Worm (Caenorhabditis elegans) whole organism, early embryonic: Measurements from ENCODE around the gene mspn-1.

Experiments used
- B0310.2 ChIP-seq: sonication (generic microtip); optimal IDR thresholded peaks from 2 replicates; lab custom pipeline; 2016; ENCODE audit warnings: mild to moderate bottlenecking, missing genetic modification characterization, missing compliant biosample characterization
- F13C5.2 ChIP-seq: sonication (generic microtip); optimal IDR thresholded peaks from 2 replicates; lab custom pipeline; 2017; ENCODE audit warnings: mild to moderate bottlenecking, missing genetic modification characterization, inconsistent platforms, missing compliant biosample characterization
- aly-1 ChIP-seq: sonication (generic microtip); optimal IDR thresholded peaks from 2 replicates; lab custom pipeline; 2016; ENCODE audit warnings: missing genetic modification characterization, missing compliant biosample characterization
- ama-1 ChIP-seq: fragments of 150-350 bp; optimal IDR thresholded peaks from 2 replicates; lab custom pipeline; 2014
- ceh-13 ChIP-seq: fragments of 200-800 bp; sonication (Bioruptor generic); optimal IDR thresholded peaks from 2 replicates; lab custom pipeline; 2018; ENCODE audit warnings: mild to moderate bottlenecking, missing genetic modification characterization, missing compliant biosample characterization
- ceh-36 ChIP-seq: sonication (generic microtip); optimal IDR thresholded peaks from 2 replicates; lab custom pipeline; 2016; ENCODE audit warnings: missing genetic modification characterization, inconsistent platforms, missing compliant biosample characterization
- ets-7 ChIP-seq: sonication (generic microtip); optimal IDR thresholded peaks from 2 replicates; lab custom pipeline; 2016; ENCODE audit warnings: missing genotype, missing genetic modification characterization, missing compliant biosample characterization
- flt-1 ChIP-seq: fragments of 200-800 bp; sonication (Bioruptor generic); IDR thresholded peaks from 2 replicates; pipeline ENCODE4 v1.3.6; 2022; ENCODE audit warnings: missing genetic modification characterization, missing compliant biosample characterization
- hmbx-1 ChIP-seq: sonication (generic microtip); optimal IDR thresholded peaks from 2 replicates; lab custom pipeline; 2016; ENCODE audit warnings: mild to moderate bottlenecking, missing genetic modification characterization, missing compliant biosample characterization
- hmg-4 ChIP-seq: fragments of 200-800 bp; sonication (Bioruptor generic); optimal IDR thresholded peaks from 2 replicates; lab custom pipeline; 2018; ENCODE audit warnings: mild to moderate bottlenecking, missing genetic modification characterization, missing compliant biosample characterization
- hnd-1 ChIP-seq: sonication (generic microtip); optimal IDR thresholded peaks from 2 replicates; lab custom pipeline; 2016; ENCODE audit warnings: missing genetic modification characterization, missing compliant biosample characterization
- pes-1 ChIP-seq: fragments of 200-800 bp; sonication (Bioruptor generic); IDR thresholded peaks from 2 replicates; pipeline ENCODE4 v1.3.6; 2022; ENCODE audit warnings: missing genetic modification reagents, missing genetic modification characterization, missing compliant biosample characterization
- scrt-1 ChIP-seq: fragments of 200-800 bp; sonication (Bioruptor generic); IDR thresholded peaks from 2 replicates; pipeline ENCODE4 v1.3.6; 2022; ENCODE audit warnings: missing genetic modification characterization, missing compliant biosample characterization
- sea-1 ChIP-seq: fragments of 200-800 bp; sonication (Bioruptor generic); conservative IDR thresholded peaks from 2 replicates; pipeline ENCODE4 v1.3.6; 2022; ENCODE audit warnings: missing genetic modification characterization, missing compliant biosample characterization
- tbx-11 ChIP-seq: fragments of 200-800 bp; sonication (Bioruptor generic); IDR thresholded peaks from 2 replicates; pipeline ENCODE4 v1.3.6; 2022; ENCODE audit warnings: missing genetic modification characterization, missing compliant biosample characterization
- tbx-37 ChIP-seq: fragments of 200-800 bp; sonication (Bioruptor generic); conservative IDR thresholded peaks from 2 replicates; pipeline ENCODE4 v1.3.6; 2022; ENCODE audit warnings: missing genetic modification reagents, missing genetic modification characterization, missing compliant biosample characterization
- tra-4 ChIP-seq: sonication (generic microtip); optimal IDR thresholded peaks from 2 replicates; lab custom pipeline; 2017; ENCODE audit warnings: missing genetic modification characterization, missing compliant biosample characterization

The mspn-1 gene

ce11 chrIV:10221187-10221586, 43.4 kb downstream of the mspn-1 start, which contains the start of gene tram-1:
tram-1 (minus strand) TSS chrIV:10221287.
- TF ChIP-seq ama-1 (lab: Kevin White, UChicago) (no peak), ceh-36 (tag; lab: Kevin White, UChicago) (no peak), flt-1 (GFP tag; lab: Robert Waterston, UW) (no peak), hmbx-1 (tag; lab: Kevin White, UChicago) (no peak), tbx-37 (no peak), B0310.2 (tag; lab: Kevin White, UChicago) (no peak), hmg-4 (GFP tag; lab: Kevin White, UChicago) (no peak), F13C5.2 (no peak)

ce11 chrIV:10222122-10222589, 44.4 kb downstream of the mspn-1 start, which contains the start of gene C24F3.2:
C24F3.2 (plus strand) TSS chrIV:10222539.
- no peak for TF ChIP-seq ceh-36 (tag; lab: Kevin White, UChicago)
- TF ChIP-seq ets-7 (tag; lab: Kevin White, UChicago), result no peak
- no peak for TF ChIP-seq pes-1
- TF ChIP-seq hnd-1, result no peak
- no peak for TF ChIP-seq ama-1 (lab: Kevin White, UChicago)
- no peak for TF ChIP-seq aly-1 (tag; lab: Kevin White, UChicago)
- no peak for TF ChIP-seq hmbx-1 (tag; lab: Kevin White, UChicago)
- TF ChIP-seq F13C5.2, result no peak
- no peak for TF ChIP-seq flt-1 (GFP tag; lab: Robert Waterston, UW)
- no peak for TF ChIP-seq tbx-11
- no peak for TF ChIP-seq hmg-4 (GFP tag; lab: Kevin White, UChicago)
- no peak for TF ChIP-seq tra-4
- no peak for TF ChIP-seq ceh-13 (GFP tag; lab: Kevin White, UChicago)
- TF ChIP-seq sea-1, result no peak
- TF ChIP-seq tbx-37, result no peak
- no peak for TF ChIP-seq scrt-1
- no peak for TF ChIP-seq B0310.2 (tag; lab: Kevin White, UChicago)

ce11 chrIV:10223723-10224122, 46.0 kb downstream of the mspn-1 start, which contains the start of gene nas-12:
nas-12 (plus strand) TSS chrIV:10224023.
- TF ChIP-seq tbx-11 (no peak), tbx-37 (no peak), sea-1 (no peak), hmg-4 (GFP tag; lab: Kevin White, UChicago) (no peak), hnd-1 (no peak), tra-4 (no peak), F13C5.2 (no peak), pes-1 (no peak), scrt-1 (no peak), aly-1 (tag; lab: Kevin White, UChicago) (no peak), ets-7 (tag; lab: Kevin White, UChicago) (no peak)

- TF ChIP-seq ceh-13 (GFP tag; lab: Kevin White, UChicago) (no peak), hmg-4 (GFP tag; lab: Kevin White, UChicago) (no peak), tra-4 (no peak), sea-1 (no peak), flt-1 (GFP tag; lab: Robert Waterston, UW) (no peak), tbx-11 (no peak), pes-1 (no peak), scrt-1 (no peak), aly-1 (tag; lab: Kevin White, UChicago) (no peak), F13C5.2 (no peak), tbx-37 (no peak), B0310.2 (tag; lab: Kevin White, UChicago) (no peak)
These were observed 49.8 kb downstream of the mspn-1 start, which contains the start of gene F01G10.6 for ce11 chrIV:10227534-10227933. F01G10.6 (minus strand) TSS chrIV:10227634.
